Worm (Caenorhabditis elegans) whole organism, L2 larva: Measurements from ENCODE around the gene sre-2.

ENCODE experiments used
- R02D3.7 ChIP-seq: fragments of 150-350 bp; optimal IDR thresholded peaks from 2 replicates; lab custom pipeline; 2014; ENCODE audit warnings: missing biosample characterization, missing genetic modification characterization
- ZK546.5 ChIP-seq: sonication (generic microtip); optimal IDR thresholded peaks from 2 replicates; lab custom pipeline; 2017; ENCODE audit warnings: missing biosample characterization, missing genetic modification characterization
- aly-2 ChIP-seq: fragments of 150-350 bp; optimal IDR thresholded peaks from 2 replicates; lab custom pipeline; 2014; ENCODE audit warnings: missing biosample characterization, missing genetic modification characterization
- ama-1 ChIP-seq: fragments of 150-350 bp; optimal IDR thresholded peaks from 2 replicates; lab custom pipeline; 2018; ENCODE audit warnings: inconsistent platforms
- mdl-1 ChIP-seq, 2 experiments: fragments of 150-350 bp in 1 of 2; sonication (generic microtip) in 1 of 2; optimal IDR thresholded peaks; 2 replicates each; lab custom pipeline; 2017; ENCODE audit warnings: missing biosample characterization in 2 of 2, missing genetic modification characterization in 2 of 2
- nhr-237 ChIP-seq: fragments of 150-350 bp; optimal IDR thresholded peaks from 2 replicates; lab custom pipeline; 2014; ENCODE audit warnings: missing biosample characterization, missing genetic modification characterization
- zag-1 ChIP-seq: fragments of 150-350 bp; optimal IDR thresholded peaks from 2 replicates; lab custom pipeline; 2014; ENCODE audit warnings: missing biosample characterization, missing genetic modification characterization
- ztf-11 ChIP-seq: sonication (generic microtip); optimal IDR thresholded peaks from 2 replicates; lab custom pipeline; 2017; ENCODE audit warnings: missing biosample characterization, missing genetic modification characterization

DNA sequence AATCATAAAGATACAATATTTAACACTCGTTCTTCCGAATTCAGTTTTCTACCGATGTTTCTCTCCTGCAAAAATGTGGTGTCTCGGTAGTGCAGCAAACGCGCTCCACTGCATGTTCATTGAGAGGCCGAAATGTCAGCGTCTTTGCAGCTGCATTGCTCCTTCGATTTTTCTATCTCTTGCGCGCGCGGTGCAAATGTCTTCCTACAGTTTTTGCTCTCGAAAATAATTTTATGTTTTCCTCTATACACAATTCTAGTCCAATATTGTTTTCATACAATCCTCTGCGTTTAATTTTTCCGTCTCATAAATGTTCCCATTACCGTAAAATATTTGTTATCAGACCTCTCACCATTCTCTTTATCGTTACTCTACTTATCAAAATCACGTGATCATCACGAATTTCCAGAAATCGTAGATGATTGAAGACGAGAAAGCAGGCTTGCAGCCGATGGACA, 39.6 kb downstream of the sre-2 start, which contains the start of gene ufd-2:
- TF ChIP-seq R02D3.7 (tag; lab: Kevin White, UChicago) = no peak
- TF ChIP-seq zag-1 (tag; lab: Kevin White, UChicago) = peak; percentile 23
- no peak for TF ChIP-seq ztf-11 (tag; lab: Kevin White, UChicago)
- no peak for TF ChIP-seq aly-2 (tag; lab: Kevin White, UChicago)
- no peak for TF ChIP-seq ama-1 (lab: Kevin White, UChicago)
- TF ChIP-seq mdl-1 (tag; optimal IDR thresholded peaks at IDR 0.05; lab: Kevin White, UChicago) = no peak
- TF ChIP-seq ZK546.5 (tag; lab: Kevin White, UChicago) = no peak
- no peak for TF ChIP-seq nhr-237 (tag; lab: Kevin White, UChicago)
